Fruit fly (Drosophila melanogaster): Measurements from ENCODE around the gene CG32091.

Gene CG32091

dm6 chr3L:11636829-11637228 lies 5.6 kb downstream of the CG32091 start:
- TF ChIP-seq Fer3 (tag; optimal IDR thresholded peaks at IDR 0.05), result peak; percentile 11
- no peak for TF ChIP-seq sr (GFP tag; IDR thresholded peaks at IDR 0.05)
- no peak for TF ChIP-seq pfk (GFP tag; optimal IDR thresholded peaks at IDR 0.05)
- TF ChIP-seq CG13296 (GFP tag; optimal IDR thresholded peaks at IDR 0.05), result peak; percentile 43
- no peak for TF ChIP-seq cato (GFP tag; optimal IDR thresholded peaks at IDR 0.05; ENCODE audit: borderline replicate concordance)
- TF ChIP-seq CG5180 (GFP tag; optimal IDR thresholded peaks at IDR 0.05), result peak; percentile 31
- TF ChIP-seq Nf-YC (tag; optimal IDR thresholded peaks at IDR 0.05), result no peak
- no peak for TF ChIP-seq Atf6 (GFP tag; IDR thresholded peaks at IDR 0.05)
- peak; percentile 3 for TF ChIP-seq CG15514 (GFP tag; optimal IDR thresholded peaks at IDR 0.05)
- TF ChIP-seq CG12071 (GFP tag; optimal IDR thresholded peaks at IDR 0.05), result peak; percentile 17
- TF ChIP-seq dan (GFP tag; IDR thresholded peaks at IDR 0.05), result no peak
- TF ChIP-seq ham (GFP tag; IDR thresholded peaks at IDR 0.05), result no peak
- TF ChIP-seq nerfin-2 (GFP tag; IDR thresholded peaks at IDR 0.05; ENCODE audit: partially characterized antibody), result no peak
- TF ChIP-seq NC2β (GFP tag; optimal IDR thresholded peaks at IDR 0.05), result no peak
- TF ChIP-seq fd64A (GFP tag; optimal IDR thresholded peaks at IDR 0.05), result peak; percentile 22
- peak; percentile 38 for TF ChIP-seq tap (tag; optimal IDR thresholded peaks at IDR 0.05)
- peak; percentile 19; the same call in 1 of the 2 replicates for TF ChIP-seq HLH3B (GFP tag; IDR thresholded peaks at IDR 0.05)
- no peak for TF ChIP-seq sim (GFP tag; IDR thresholded peaks at IDR 0.05)
- no peak for TF ChIP-seq Six4 (GFP tag; optimal IDR thresholded peaks at IDR 0.05)
- no peak for TF ChIP-seq gce (GFP tag; IDR thresholded peaks at IDR 0.05)
- TF ChIP-seq ATbp (GFP tag; optimal IDR thresholded peaks at IDR 0.05), result peak; percentile 30
- TF ChIP-seq ttk (GFP tag; IDR thresholded peaks at IDR 0.05), result no peak
- TF ChIP-seq nau (GFP tag; optimal IDR thresholded peaks at IDR 0.05), result no peak
- no peak for TF ChIP-seq pan (optimal IDR thresholded peaks at IDR 0.05)
- peak in 1 of 2 experiments; percentile 25 for TF ChIP-seq pan (GFP tag; optimal IDR thresholded peaks at IDR 0.05 in 1 of 2, IDR thresholded peaks at IDR 0.05 in 1 of 2)
- peak; percentile 16 for TF ChIP-seq CG7987 (GFP tag; optimal IDR thresholded peaks at IDR 0.05)
- peak; percentile 10 for TF ChIP-seq CG6813 (GFP tag; optimal IDR thresholded peaks at IDR 0.05)
- TF ChIP-seq ci (GFP tag; IDR thresholded peaks at IDR 0.05), result 0 out of 3 replicates have a peak, but pooled peaks have one; percentile 38
- TF ChIP-seq CG8765 (GFP tag; IDR thresholded peaks at IDR 0.05), result no peak
- TF ChIP-seq yki (optimal IDR thresholded peaks at IDR 0.05), result no peak
- no peak for TF ChIP-seq CG13287 (GFP tag; IDR thresholded peaks at IDR 0.05; ENCODE audit: partially characterized antibody)
- TF ChIP-seq Asciz (GFP tag; optimal IDR thresholded peaks at IDR 0.05), result peak; percentile 34
- no peak for TF ChIP-seq HLH54F (GFP tag; optimal IDR thresholded peaks at IDR 0.05)
- peak; percentile 72 for TF ChIP-seq Drgx (GFP tag; IDR thresholded peaks at IDR 0.05)
- TF ChIP-seq hkb (optimal IDR thresholded peaks at IDR 0.05), result no peak
- peak; percentile 52 for TF ChIP-seq hkb (GFP tag; IDR thresholded peaks at IDR 0.05)
- TF ChIP-seq CG17359 (tag; optimal IDR thresholded peaks at IDR 0.05), result peak; percentile 50
- TF ChIP-seq lab (GFP tag; optimal IDR thresholded peaks at IDR 0.05), result peak; percentile 36
- 0 out of 2 replicates have a peak, but pooled peaks have one; percentile 20 for TF ChIP-seq Awh (GFP tag; IDR thresholded peaks at IDR 0.05)
- no peak for TF ChIP-seq CG9609 (GFP tag; optimal IDR thresholded peaks at IDR 0.05)
- no peak for TF ChIP-seq CG7963 (GFP tag; IDR thresholded peaks at IDR 0.05; ENCODE audit: partially characterized antibody)
- peak; percentile 63 for TF ChIP-seq Med (GFP tag)

dm6 chr3L:11645933-11646332 lies 14.7 kb downstream of the CG32091 start, which contains the start of gene CG6071:
TSS of gene CG6071 (minus strand) at chr3L:11646033.
- TF ChIP-seq pros (GFP tag; optimal IDR thresholded peaks at IDR 0.05) (no peak), chn (GFP tag; optimal IDR thresholded peaks at IDR 0.05) (no peak), H15 (GFP tag; IDR thresholded peaks at IDR 0.05) (no peak), CG4404 (GFP tag; IDR thresholded peaks at IDR 0.05) (no peak), toy (GFP tag; IDR thresholded peaks at IDR 0.05) (no peak), CG6683 (GFP tag; optimal IDR thresholded peaks at IDR 0.05) (no peak), Kr (GFP tag; optimal IDR thresholded peaks at IDR 0.05) (no peak), shn (GFP tag; optimal IDR thresholded peaks at IDR 0.05) (no peak), ab (GFP tag; optimal IDR thresholded peaks at IDR 0.05) (no peak), Hand (GFP tag; optimal IDR thresholded peaks at IDR 0.05) (no peak), Jarid2 (GFP tag; optimal IDR thresholded peaks at IDR 0.05) (no peak), ato (GFP tag; IDR thresholded peaks at IDR 0.05; ENCODE audit: partially characterized antibody) (no peak), az2 (GFP tag; optimal IDR thresholded peaks at IDR 0.05) (no peak)
